Fruit fly (Drosophila melanogaster) whole organism, embryonic: ENCODE results near the gene Muc91C.

Source experiments
- B-H1 ChIP-seq: fragments of 200-800 bp; sonication (Bioruptor generic); IDR thresholded peaks from 3 replicates; pipeline ENCODE4 v1.3.6; 2022; ENCODE audit warnings: missing biosample characterization, missing genetic modification characterization
- Bgb ChIP-seq: fragments of 200-800 bp; sonication (Bioruptor generic); IDR thresholded peaks from 2 replicates; pipeline ENCODE4 v1.3.6; 2022; ENCODE audit warnings: missing biosample characterization, missing genetic modification characterization; ENCODE audit not compliant: partially characterized antibody
- CG10147 ChIP-seq: fragments of 200-800 bp; sonication (Bioruptor generic); optimal IDR thresholded peaks from 2 replicates; lab custom pipeline; 2019; ENCODE audit warnings: missing biosample characterization, mild to moderate bottlenecking, missing genetic modification characterization, moderate library complexity
- CG1024 ChIP-seq: fragments of 200-800 bp; sonication (Bioruptor generic); IDR thresholded peaks from 2 replicates; pipeline ENCODE4 v1.3.6; 2022; ENCODE audit warnings: missing biosample characterization, missing genetic modification characterization
- CG10654 ChIP-seq: fragments of 200-800 bp; sonication (Bioruptor generic); optimal IDR thresholded peaks from 2 replicates; lab custom pipeline; 2016; ENCODE audit warnings: missing biosample characterization, missing genetic modification characterization
- CG11695 ChIP-seq: fragments of 200-800 bp; sonication (Bioruptor generic); IDR thresholded peaks from 3 replicates; pipeline ENCODE4 v1.3.6; 2022; ENCODE audit warnings: missing biosample characterization, missing genetic modification characterization
- CG12104 ChIP-seq: fragments of 200-800 bp; sonication (Bioruptor generic); optimal IDR thresholded peaks from 3 replicates; lab custom pipeline; 2016; ENCODE audit warnings: missing biosample characterization, missing genetic modification characterization
- CG12299 ChIP-seq: fragments of 200-800 bp; sonication (Bioruptor generic); optimal IDR thresholded peaks from 2 replicates; lab custom pipeline; 2018; ENCODE audit warnings: missing biosample characterization, mild to moderate bottlenecking, missing genetic modification characterization
- CG17612 ChIP-seq: fragments of 200-800 bp; sonication (Bioruptor generic); IDR thresholded peaks from 2 replicates; pipeline ENCODE4 v1.3.6; 2022; ENCODE audit warnings: missing biosample characterization, missing genetic modification characterization
- CG17912 ChIP-seq: fragments of 200-800 bp; sonication (Bioruptor generic); optimal IDR thresholded peaks from 2 replicates; lab custom pipeline; 2018; ENCODE audit warnings: missing biosample characterization, mild to moderate bottlenecking, missing genetic modification characterization
- CG1792 ChIP-seq: fragments of 200-800 bp; sonication (Bioruptor generic); optimal IDR thresholded peaks from 2 replicates; lab custom pipeline; 2016; ENCODE audit warnings: missing biosample characterization, missing genetic modification characterization
- CG4404 ChIP-seq: fragments of 200-800 bp; sonication (Bioruptor generic); IDR thresholded peaks from 2 replicates; pipeline ENCODE4 v1.3.6; 2022; ENCODE audit warnings: missing biosample characterization, missing genetic modification characterization
- CG7372 ChIP-seq: fragments of 200-800 bp; sonication (Bioruptor generic); IDR thresholded peaks from 2 replicates; pipeline ENCODE4 v1.3.6; 2022; ENCODE audit warnings: missing biosample characterization, missing genetic modification characterization
- CG7556 ChIP-seq: fragments of 200-800 bp; sonication (Bioruptor generic); optimal IDR thresholded peaks from 2 replicates; lab custom pipeline; 2017; ENCODE audit warnings: missing biosample characterization, mild to moderate bottlenecking, missing genetic modification characterization
- CG8359 ChIP-seq: fragments of 200-800 bp; sonication (Bioruptor generic); optimal IDR thresholded peaks from 2 replicates; lab custom pipeline; 2017; ENCODE audit warnings: missing biosample characterization, mild to moderate bottlenecking, missing genetic modification characterization, borderline replicate concordance
- CG9932 ChIP-seq: fragments of 200-800 bp; sonication (Bioruptor generic); IDR thresholded peaks from 2 replicates; pipeline ENCODE4 v1.3.6; 2022; ENCODE audit warnings: missing biosample characterization, missing genetic modification characterization
- CHES-1-like ChIP-seq: fragments of 200-800 bp; sonication (Bioruptor generic); optimal IDR thresholded peaks from 2 replicates; lab custom pipeline; 2016; ENCODE audit warnings: missing biosample characterization, missing genetic modification characterization
- Camta ChIP-seq: fragments of 200-800 bp; sonication (Bioruptor generic); optimal IDR thresholded peaks from 2 replicates; lab custom pipeline; 2016; ENCODE audit warnings: missing biosample characterization, missing genetic modification characterization
- Dbx ChIP-seq: fragments of 200-800 bp; sonication (Bioruptor generic); IDR thresholded peaks from 3 replicates; pipeline ENCODE4 v1.3.6; 2022; ENCODE audit warnings: missing biosample characterization, missing genetic modification characterization
- Hand ChIP-seq: fragments of 200-800 bp; sonication (Bioruptor generic); optimal IDR thresholded peaks from 2 replicates; lab custom pipeline; 2017; ENCODE audit warnings: mild to moderate bottlenecking, missing biosample characterization, missing genetic modification reagents, missing genetic modification characterization
- HmgZ ChIP-seq: fragments of 200-800 bp; sonication (Bioruptor generic); optimal IDR thresholded peaks from 2 replicates; lab custom pipeline; 2018; ENCODE audit warnings: missing biosample characterization, mild to moderate bottlenecking, missing genetic modification characterization
- Hr3 ChIP-seq: fragments of 200-800 bp; sonication (Bioruptor generic); optimal IDR thresholded peaks from 3 replicates; lab custom pipeline; 2016; ENCODE audit warnings: missing biosample characterization, missing genetic modification characterization
- MBD-R2 ChIP-seq: fragments of 200-800 bp; sonication (Bioruptor generic); IDR thresholded peaks from 2 replicates; pipeline ENCODE4 v1.3.6; 2022; ENCODE audit warnings: missing biosample characterization, missing genetic modification characterization
- MTF-1 ChIP-seq: fragments of 200-800 bp; sonication (Bioruptor generic); optimal IDR thresholded peaks from 2 replicates; lab custom pipeline; 2018; ENCODE audit warnings: missing biosample characterization, mild to moderate bottlenecking, missing genetic modification characterization, borderline replicate concordance
- Pdp1 ChIP-seq, 2 experiments: fragments of 200-800 bp; sonication (Bioruptor generic); optimal IDR thresholded peaks; 3 replicates each; lab custom pipeline; 2016; ENCODE audit warnings: missing biosample characterization in 2 of 2, missing genetic modification characterization in 2 of 2, mild to moderate bottlenecking in 1 of 2, moderate library complexity in 1 of 2
- Ptx1 ChIP-seq: fragments of 200-800 bp; sonication (Bioruptor generic); IDR thresholded peaks from 2 replicates; pipeline ENCODE4 v1.3.6; 2022; ENCODE audit warnings: missing biosample characterization, missing genetic modification characterization
- Scr ChIP-seq: fragments of 200-800 bp; sonication (Bioruptor generic); IDR thresholded peaks from 2 replicates; pipeline ENCODE4 v1.3.6; 2022; ENCODE audit warnings: missing biosample characterization, missing genetic modification characterization; ENCODE audit not compliant: partially characterized antibody
- ab ChIP-seq: fragments of 200-800 bp; sonication (Bioruptor generic); optimal IDR thresholded peaks from 2 replicates; lab custom pipeline; 2016; ENCODE audit warnings: missing biosample characterization, missing genetic modification characterization
- abd-A ChIP-seq: fragments of 200-800 bp; sonication (Bioruptor generic); optimal IDR thresholded peaks from 3 replicates; lab custom pipeline; 2019; ENCODE audit warnings: missing biosample characterization, mild to moderate bottlenecking, missing genetic modification characterization, moderate library complexity
- amos ChIP-seq: fragments of 200-800 bp; sonication (Bioruptor generic); IDR thresholded peaks from 2 replicates; pipeline ENCODE4 v1.3.6; 2022; ENCODE audit warnings: missing biosample characterization, missing genetic modification characterization; ENCODE audit not compliant: partially characterized antibody
- ase ChIP-seq: fragments of 200-800 bp; sonication (Bioruptor generic); IDR thresholded peaks from 3 replicates; pipeline ENCODE4 v1.3.6; 2022; ENCODE audit warnings: missing biosample characterization, missing genetic modification characterization
- bowl ChIP-seq: fragments of 200-800 bp; sonication (Bioruptor generic); IDR thresholded peaks from 2 replicates; pipeline ENCODE4 v1.3.6; 2022; ENCODE audit warnings: missing biosample characterization, missing genetic modification characterization
- cad ChIP-seq: fragments of >200 bp; optimal IDR thresholded peaks from 2 replicates; lab custom pipeline; 2017; ENCODE audit warnings: missing biosample characterization, missing genetic modification characterization
- chif ChIP-seq, 2 experiments: fragments of 200-800 bp; sonication (Bioruptor generic); optimal IDR thresholded peaks; 3 replicates each; lab custom pipeline; 2016; ENCODE audit warnings: missing biosample characterization in 2 of 2, missing genetic modification characterization in 2 of 2
- chm ChIP-seq: fragments of 200-800 bp; sonication (Bioruptor generic); IDR thresholded peaks from 2 replicates; pipeline ENCODE4 v1.3.6; 2022; ENCODE audit warnings: missing biosample characterization, missing genetic modification characterization
- gcm2 ChIP-seq: fragments of 200-800 bp; sonication (Bioruptor generic); optimal IDR thresholded peaks from 2 replicates; lab custom pipeline; 2016; ENCODE audit warnings: missing biosample characterization, missing genetic modification characterization
- gro ChIP-seq: fragments of 200-800 bp; sonication (Bioruptor generic); optimal IDR thresholded peaks from 2 replicates; lab custom pipeline; 2016; ENCODE audit warnings: missing biosample characterization, missing genetic modification characterization
- h ChIP-seq: fragments of >200 bp; optimal IDR thresholded peaks from 2 replicates; lab custom pipeline; 2017
- kay ChIP-seq: fragments of 200-800 bp; sonication (Bioruptor generic); optimal IDR thresholded peaks from 2 replicates; lab custom pipeline; 2016; ENCODE audit warnings: missing biosample characterization, missing genetic modification characterization
- kni ChIP-seq: fragments of 200-800 bp; sonication (Bioruptor generic); optimal IDR thresholded peaks from 3 replicates; lab custom pipeline; 2017; ENCODE audit warnings: mild to moderate bottlenecking, missing biosample characterization, missing genetic modification reagents, missing genetic modification characterization
- lbe ChIP-seq: fragments of 200-800 bp; sonication (Bioruptor generic); optimal IDR thresholded peaks from 2 replicates; lab custom pipeline; 2016; ENCODE audit warnings: missing biosample characterization, mild to moderate bottlenecking, missing genetic modification characterization
- nom ChIP-seq: fragments of 200-800 bp; sonication (Bioruptor generic); optimal IDR thresholded peaks from 2 replicates; lab custom pipeline; 2017; ENCODE audit warnings: missing biosample characterization, missing genetic modification characterization, mild to moderate bottlenecking, moderate library complexity, missing genetic modification reagents
- org-1 ChIP-seq: fragments of 200-800 bp; sonication (Bioruptor generic); optimal IDR thresholded peaks from 2 replicates; lab custom pipeline; 2017; ENCODE audit warnings: missing biosample characterization, missing genetic modification characterization
- pita ChIP-seq: fragments of 200-800 bp; sonication (Bioruptor generic); optimal IDR thresholded peaks from 2 replicates; lab custom pipeline; 2017; ENCODE audit warnings: missing biosample characterization, mild to moderate bottlenecking, missing genetic modification characterization
- repo ChIP-seq: fragments of 200-800 bp; sonication (Bioruptor generic); optimal IDR thresholded peaks from 2 replicates; lab custom pipeline; 2016; ENCODE audit warnings: missing biosample characterization, missing genetic modification characterization
- row ChIP-seq: fragments of 200-800 bp; sonication (Bioruptor generic); IDR thresholded peaks from 3 replicates; pipeline ENCODE4 v1.3.6; 2022; ENCODE audit warnings: missing biosample characterization, missing genetic modification characterization
- shn ChIP-seq: fragments of 200-800 bp; sonication (Bioruptor generic); optimal IDR thresholded peaks from 3 replicates; lab custom pipeline; 2016; ENCODE audit warnings: missing biosample characterization, missing genetic modification characterization
- slou ChIP-seq: fragments of 200-800 bp; sonication (Bioruptor generic); optimal IDR thresholded peaks from 3 replicates; lab custom pipeline; 2016; ENCODE audit warnings: missing biosample characterization, missing genetic modification characterization
- tio ChIP-seq: fragments of 200-800 bp; sonication (Bioruptor generic); optimal IDR thresholded peaks from 2 replicates; lab custom pipeline; 2017; ENCODE audit warnings: missing biosample characterization, missing genetic modification characterization, inconsistent platforms
- toy ChIP-seq: fragments of 200-800 bp; sonication (Bioruptor generic); IDR thresholded peaks from 2 replicates; pipeline ENCODE4 v1.3.6; 2022; ENCODE audit warnings: missing biosample characterization, missing genetic modification characterization
- tup ChIP-seq: fragments of 200-800 bp; sonication (Bioruptor generic); optimal IDR thresholded peaks from 2 replicates; lab custom pipeline; 2016; ENCODE audit warnings: missing biosample characterization, mild to moderate bottlenecking, missing genetic modification characterization, moderate library complexity

The Muc91C gene

dm6 chr3R:18719767-18720341 is 27.3 kb upstream of the Muc91C start (continued):
- no peak for TF ChIP-seq Scr (GFP tag; lab: Robert Waterston, UW)
- TF ChIP-seq HmgZ (tag; lab: Kevin White, UChicago), result peak; percentile 93
- TF ChIP-seq Hr3, result peak; percentile 75
- TF ChIP-seq chif (GFP tag; optimal IDR thresholded peaks at IDR 0.05; lab: Kevin White, UChicago), result peak; percentile 61 to 81
- TF ChIP-seq CG12299 (tag; lab: Kevin White, UChicago), result peak; percentile 82
- peak; percentile 61 for TF ChIP-seq kni (GFP tag; lab: Kevin White, UChicago)
- peak; percentile 82 for TF ChIP-seq CG1792 (GFP tag; lab: Kevin White, UChicago)
- TF ChIP-seq repo (GFP tag; lab: Kevin White, UChicago), result peak; percentile 67
- TF ChIP-seq gcm2 (GFP tag; lab: Kevin White, UChicago), result peak; percentile 40
- TF ChIP-seq nom, result peak; percentile 17
- peak; percentile 42 for TF ChIP-seq CG17912 (GFP tag; lab: Kevin White, UChicago)
- peak; percentile 73 for TF ChIP-seq CG1024 (GFP tag; lab: Robert Waterston, UW)
- TF ChIP-seq kay, result peak; percentile 72
- TF ChIP-seq Dbx (GFP tag; lab: Robert Waterston, UW), result peak; percentile 88
- peak; percentile 95 for TF ChIP-seq CG7556 (GFP tag; lab: Kevin White, UChicago)
- TF ChIP-seq CG9932, result peak; percentile 73
- peak; percentile 62 for TF ChIP-seq CG4404 (GFP tag; lab: Robert Waterston, UW)
- TF ChIP-seq MBD-R2 (GFP tag; lab: Robert Waterston, UW), result peak; percentile 60; the same call in 1 of the 2 replicates
- TF ChIP-seq pita (GFP tag; lab: Kevin White, UChicago), result no peak
- peak; percentile 84 for TF ChIP-seq Ptx1 (GFP tag; lab: Robert Waterston, UW)
- peak; percentile 8 for TF ChIP-seq ab (GFP tag; lab: Kevin White, UChicago)
- TF ChIP-seq amos (GFP tag; lab: Robert Waterston, UW), result no peak
- TF ChIP-seq Bgb, result no peak
- peak; percentile 36 for TF ChIP-seq CG8359 (GFP tag; lab: Kevin White, UChicago)
- TF ChIP-seq CG7372 (GFP tag; lab: Robert Waterston, UW), result peak; percentile 72
- no peak for TF ChIP-seq CG17612 (GFP tag; lab: Robert Waterston, UW)
- peak in 1 of 2 experiments; percentile 83 for TF ChIP-seq Pdp1 (GFP tag; optimal IDR thresholded peaks at IDR 0.05; lab: Kevin White, UChicago)
- peak; percentile 81 for TF ChIP-seq CG11695 (GFP tag; lab: Robert Waterston, UW)
- TF ChIP-seq cad (GFP tag; lab: Kevin White, UChicago), result no peak
- TF ChIP-seq Camta, result peak; percentile 66
- TF ChIP-seq abd-A (tag; lab: Kevin White, UChicago), result peak; percentile 97
- no peak for TF ChIP-seq h (lab: Kevin White, UChicago)
- TF ChIP-seq Hand (GFP tag; lab: Kevin White, UChicago), result peak; percentile 94
- peak; percentile 70 for TF ChIP-seq CG12104
- TF ChIP-seq MTF-1 (GFP tag; lab: Kevin White, UChicago), result peak; percentile 58
- TF ChIP-seq CHES-1-like (GFP tag; lab: Kevin White, UChicago), result peak; percentile 82
- TF ChIP-seq slou, result peak; percentile 83
- peak; percentile 92 for TF ChIP-seq row (GFP tag; lab: Robert Waterston, UW)
- peak; percentile 59; the same call in 1 of the 2 replicates for TF ChIP-seq toy (GFP tag; lab: Robert Waterston, UW)
- TF ChIP-seq ase, result peak; percentile 76; the same call in 2 of the 3 replicates
- peak; percentile 59 for TF ChIP-seq tup (GFP tag; lab: Kevin White, UChicago)
- peak; percentile 88 for TF ChIP-seq org-1 (GFP tag; lab: Kevin White, UChicago)
- TF ChIP-seq lbe, result no peak
- TF ChIP-seq B-H1 (GFP tag; lab: Robert Waterston, UW), result peak; percentile 78
- peak; percentile 66 for TF ChIP-seq tio (GFP tag; lab: Kevin White, UChicago)
- TF ChIP-seq CG10147 (GFP tag; lab: Kevin White, UChicago), result peak; percentile 91
- peak; percentile 89 for TF ChIP-seq gro
- TF ChIP-seq shn (GFP tag; lab: Kevin White, UChicago), result peak; percentile 29
- peak; percentile 70 for TF ChIP-seq CG10654
- TF ChIP-seq chm (GFP tag; lab: Robert Waterston, UW), result peak; percentile 71
- TF ChIP-seq bowl (GFP tag; lab: Robert Waterston, UW), result no peak; the same call in 1 of the 2 replicates
